Worm (Caenorhabditis elegans): ENCODE measurements around the gene R05G9R.1.

Gene R05G9R.1

ce11 chrII:6498609-6499008, 15.2 kb downstream of the R05G9R.1 start:
- no peak for TF ChIP-seq fkh-10 (GFP tag; optimal IDR thresholded peaks at IDR 0.05)
- peak in 1 of 2 experiments; percentile 8 for TF ChIP-seq lsy-2 (tag; optimal IDR thresholded peaks at IDR 0.05)
- TF ChIP-seq daf-12 (tag; optimal IDR thresholded peaks at IDR 0.05) = no peak
- TF ChIP-seq ctbp-1 (GFP tag; IDR thresholded peaks at IDR 0.05) = 0 out of 2 replicates have a peak, but pooled peaks have one; percentile 33

ce11 chrII:6497137-6497536, 16.7 kb downstream of the R05G9R.1 start:
- no peak for TF ChIP-seq dmd-9 (GFP tag; IDR thresholded peaks at IDR 0.05)
- no peak for TF ChIP-seq aly-2 (tag; optimal IDR thresholded peaks at IDR 0.05)
- peak in 1 of 2 experiments; percentile 66 for TF ChIP-seq unc-62 (GFP tag; optimal IDR thresholded peaks at IDR 0.05 in 1 of 2)
- TF ChIP-seq unc-62 (tag; optimal IDR thresholded peaks at IDR 0.05) = no peak

DNA sequence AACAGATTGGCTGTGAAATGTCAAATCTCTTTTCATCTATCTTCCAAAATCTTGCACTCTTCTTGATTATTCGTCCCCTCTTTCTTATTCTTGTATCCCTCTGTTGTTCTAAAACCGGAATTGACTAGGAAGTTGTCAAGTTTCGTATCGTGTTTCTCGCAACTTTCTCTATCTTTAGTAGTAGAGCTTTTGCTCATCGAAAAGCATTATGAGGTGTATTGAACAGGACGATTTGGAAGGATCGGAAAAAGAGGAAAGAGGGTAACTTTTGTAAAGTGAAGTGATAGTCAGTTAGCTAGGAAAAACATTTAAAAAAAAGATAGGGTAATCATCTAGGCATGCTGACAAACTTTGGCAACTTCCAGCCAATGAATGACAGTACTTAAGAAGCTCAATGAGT, 17.3 kb downstream of the R05G9R.1 start:
- TF ChIP-seq aha-1 (tag) = peak; percentile 92
- TF ChIP-seq vab-7 (GFP tag; IDR thresholded peaks at IDR 0.05) = no peak
- TF ChIP-seq unc-62 (GFP tag; optimal IDR thresholded peaks at IDR 0.05 in 1 of 2) = peak in 1 of 2 experiments; percentile 17
- no peak for TF ChIP-seq unc-62 (tag; optimal IDR thresholded peaks at IDR 0.05)

DNA sequence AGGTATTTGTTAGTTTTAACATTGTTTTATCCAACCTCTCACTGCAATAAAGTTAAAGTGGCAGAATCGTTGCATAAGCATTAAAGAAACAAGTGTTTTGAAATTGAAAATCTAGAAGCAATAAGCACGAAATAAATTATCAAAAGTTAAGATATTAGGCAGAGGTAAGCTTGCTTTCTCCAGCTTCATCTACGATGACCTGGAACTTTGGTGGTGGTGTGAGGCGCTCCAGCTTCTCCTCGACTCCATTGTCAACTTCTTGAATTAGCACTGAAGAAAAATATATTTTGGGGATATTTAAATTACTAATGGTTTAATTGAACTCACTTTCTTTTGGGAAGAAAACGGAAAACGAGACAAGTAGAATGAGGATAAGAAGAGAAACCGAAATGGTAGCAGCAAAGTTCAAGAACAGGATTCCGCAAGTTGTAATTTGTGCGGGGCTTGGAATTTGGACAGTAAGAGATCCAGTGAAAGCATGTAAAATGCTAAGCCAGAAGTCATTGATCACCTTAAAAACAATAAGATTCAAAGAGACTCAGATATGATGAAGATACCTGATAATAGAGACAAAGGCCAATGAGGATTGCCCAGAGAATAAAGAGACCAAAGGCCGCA, 20.0 kb downstream of the R05G9R.1 start:
- TF ChIP-seq unc-62 (GFP tag; optimal IDR thresholded peaks at IDR 0.05 in 1 of 2) (peak in 1 of 2 experiments; percentile 94), unc-62 (tag; optimal IDR thresholded peaks at IDR 0.05) (no peak), Y48G9A.11 (GFP tag; IDR thresholded peaks at IDR 0.05) (peak; percentile 52; the same call in 1 of the 2 replicates), ama-1 (optimal IDR thresholded peaks at IDR 0.05) (no peak), duxl-1 (tag; optimal IDR thresholded peaks at IDR 0.05; ENCODE audit: poor library complexity) (peak; percentile 31), F49E8.2 (tag; optimal IDR thresholded peaks at IDR 0.05; ENCODE audit: borderline replicate concordance) (peak; percentile 26), lsy-2 (tag; optimal IDR thresholded peaks at IDR 0.05) (peak in 1 of 2 experiments; percentile 27), madf-5 (GFP tag; IDR thresholded peaks at IDR 0.05) (no peak), lin-38 (GFP tag; IDR thresholded peaks at IDR 0.05) (peak; percentile 49), lin-15B (tag; optimal IDR thresholded peaks at IDR 0.05) (no peak)

DNA sequence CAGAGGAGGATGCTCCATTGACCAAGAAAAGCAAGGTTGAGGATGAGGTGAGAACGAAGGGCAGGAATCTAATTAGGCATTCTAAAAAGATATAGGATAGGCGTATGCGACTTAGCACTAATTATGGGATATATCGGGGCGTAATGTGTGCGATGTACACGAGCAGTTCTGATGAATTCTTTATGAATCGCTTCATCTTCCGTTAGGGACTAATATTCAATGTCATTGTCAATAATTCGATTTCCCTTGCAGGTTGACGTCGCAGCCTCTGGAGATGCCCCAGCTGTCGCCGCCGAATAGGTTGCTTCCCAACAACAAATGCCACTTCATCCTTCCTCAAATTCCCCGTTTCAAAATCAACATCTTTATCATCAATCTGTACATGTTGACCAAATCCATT, 20.7 kb downstream of the R05G9R.1 start:
- TF ChIP-seq T26A8.4 (GFP tag; IDR thresholded peaks at IDR 0.05) (no peak), nhr-6 (tag; optimal IDR thresholded peaks at IDR 0.05) (no peak), dmd-8 (GFP tag; IDR thresholded peaks at IDR 0.05) (no peak), F10B5.3 (tag; optimal IDR thresholded peaks at IDR 0.05) (no peak), F44E2.7 (GFP tag; IDR thresholded peaks at IDR 0.05) (no peak), Y105C5A.15 (GFP tag; IDR thresholded peaks at IDR 0.05) (no peak), daf-19 (GFP tag; conservative IDR thresholded peaks at IDR 0.05) (no peak), R02D3.7 (tag; optimal IDR thresholded peaks at IDR 0.05) (no peak), ces-1 (GFP tag; optimal IDR thresholded peaks at IDR 0.05) (no peak), arid-1 (GFP tag; conservative IDR thresholded peaks at IDR 0.05) (no peak)

DNA sequence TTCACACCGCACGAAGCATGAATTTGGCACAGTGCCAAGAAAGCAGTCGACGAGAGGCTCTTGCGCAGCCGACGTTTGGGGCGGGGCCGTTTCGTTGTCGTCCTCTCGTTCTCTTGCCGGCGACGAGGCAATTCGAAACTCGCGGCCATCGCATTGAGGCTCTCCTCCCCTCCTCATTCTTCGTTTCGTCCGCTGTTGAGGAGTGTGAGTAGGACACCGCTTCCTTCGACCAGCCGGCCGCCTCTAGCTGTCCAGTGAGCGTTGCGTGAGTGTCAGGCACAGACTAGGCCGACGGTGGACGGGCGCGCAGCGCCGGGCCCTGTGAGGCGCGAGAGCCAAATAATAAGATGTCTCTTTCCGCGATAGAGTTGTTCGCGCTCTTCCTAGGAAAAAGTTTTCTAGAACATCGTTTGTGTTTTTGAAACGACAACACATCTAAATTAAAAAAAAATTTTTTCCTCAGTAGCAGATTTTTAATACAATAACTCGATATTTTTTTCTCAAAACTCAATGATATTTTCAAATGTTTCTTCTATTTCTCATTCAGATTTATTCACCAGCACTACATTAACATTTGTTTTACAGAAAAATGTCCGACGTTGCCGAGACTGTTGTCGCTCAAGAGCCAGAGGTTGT, 21.9 kb downstream of the R05G9R.1 start, which contains the start of the genes T28D9.11 and T28D9.1:
Gene T28D9.11, minus strand, starts transcription at position 177 of the 636 bp plus-strand sequence.
Gene T28D9.1, plus strand, starts transcription at position 586 of the 636 bp plus-strand sequence.
- TF ChIP-seq ztf-11 (tag; optimal IDR thresholded peaks at IDR 0.05) (no peak), fkh-10 (GFP tag; optimal IDR thresholded peaks at IDR 0.05) (peak; percentile 77), nhr-11 (tag; optimal IDR thresholded peaks at IDR 0.05) (peak; percentile 49), fos-1 (tag; optimal IDR thresholded peaks at IDR 0.05) (no peak), nhr-102 (tag; optimal IDR thresholded peaks at IDR 0.05) (no peak), arid-1 (GFP tag; conservative IDR thresholded peaks at IDR 0.05) (no peak), F10B5.3 (tag; optimal IDR thresholded peaks at IDR 0.05) (no peak), Y48G9A.11 (GFP tag; IDR thresholded peaks at IDR 0.05) (no peak), snpc-1.2 (GFP tag; IDR thresholded peaks at IDR 0.05) (0 out of 2 replicates have a peak, but pooled peaks have one; percentile 23), saeg-2 (GFP tag; IDR thresholded peaks at IDR 0.05) (no peak), egl-27 (tag; optimal IDR thresholded peaks at IDR 0.05) (no peak), egl-43 (GFP tag; IDR thresholded peaks at IDR 0.05) (peak; percentile 82), daf-12 (tag; optimal IDR thresholded peaks at IDR 0.05) (no peak), ceh-20 (GFP tag; IDR thresholded peaks at IDR 0.05) (peak; percentile 63), dmd-8 (GFP tag; IDR thresholded peaks at IDR 0.05) (no peak), lim-7 (GFP tag; IDR thresholded peaks at IDR 0.05) (peak; percentile 71), nhr-111 (GFP tag; optimal IDR thresholded peaks at IDR 0.05) (no peak), mes-2 (tag; optimal IDR thresholded peaks at IDR 0.05; ENCODE audit: poor library complexity, severe bottlenecking) (peak; percentile 61), sdz-12 (GFP tag; optimal IDR thresholded peaks at IDR 0.05) (no peak), lin-15B (tag; optimal IDR thresholded peaks at IDR 0.05) (no peak)
